Fruit fly (Drosophila melanogaster) whole organism, wandering third instar larva: ENCODE data around the gene CG46468.

Source experiments
- Dif ChIP-seq: fragments of 200-275, 200-300 bp; sonication (Bioruptor generic); optimal IDR thresholded peaks from 2 replicates; lab custom pipeline; 2018; ENCODE audit warnings: missing biosample characterization, missing genetic modification characterization; ENCODE audit not compliant: partially characterized antibody
- GATAd ChIP-seq: sonication (Bioruptor generic); optimal IDR thresholded peaks from 2 replicates; lab custom pipeline; 2016; ENCODE audit warnings: missing biosample characterization, missing genetic modification characterization
- Hr78 ChIP-seq: fragments of >200 bp; optimal IDR thresholded peaks from 2 replicates; lab custom pipeline; 2017; ENCODE audit warnings: missing biosample characterization, missing genetic modification characterization
- Mio ChIP-seq: sonication (Bioruptor generic); optimal IDR thresholded peaks from 2 replicates; lab custom pipeline; 2016; ENCODE audit warnings: missing biosample characterization, missing genetic modification characterization
- OdsH ChIP-seq: fragments of 200-800 bp; sonication (Bioruptor generic); optimal IDR thresholded peaks from 2 replicates; lab custom pipeline; 2016; ENCODE audit warnings: missing biosample characterization, mild to moderate bottlenecking, missing genetic modification characterization
- dsf ChIP-seq: sonication (Bioruptor generic); optimal IDR thresholded peaks from 2 replicates; lab custom pipeline; 2016; ENCODE audit warnings: missing biosample characterization, missing genetic modification characterization, borderline replicate concordance

- TF ChIP-seq Hr78 (GFP tag; lab: Kevin White, UChicago) (no peak), Mio (GFP tag; lab: Kevin White, UChicago) (no peak), GATAd (no peak), dsf (GFP tag; lab: Kevin White, UChicago) (no peak), OdsH (GFP tag; lab: Kevin White, UChicago) (no peak), Dif (GFP tag; lab: Kevin White, UChicago) (no peak)
Measured at dm6 chr2L:9584098-9584703, 19.0 kb upstream of the CG46468 start.
